1 fruit fly cellular context compared by ENCODE assay signal in genomic region chr2L:4997401-4998259, dm6.
TF ChIP-seq lines count a peak whose summit lies in the region.

No protein-coding gene starts in this region.

TF ChIP-seq in whole organism, embryonic, 481 proteins besides CTCF, POLR2A, EP300 and RAD21 (continued from another document and continues in another):
- peak; percentile 99 for TF ChIP-seq dysf (GFP tag; IDR thresholded peaks at IDR 0.05; lab: Robert Waterston, UW)
- TF ChIP-seq CG1529 (GFP tag; optimal IDR thresholded peaks at IDR 0.05; lab: Kevin White, UChicago), result peak; percentile 99
- peak; percentile 98 for TF ChIP-seq CG12104 (GFP tag; optimal IDR thresholded peaks at IDR 0.05; lab: Kevin White, UChicago)
- TF ChIP-seq CG10462 (GFP tag; optimal IDR thresholded peaks at IDR 0.05; lab: Kevin White, UChicago), result peak; percentile 98
- TF ChIP-seq H15 (GFP tag; IDR thresholded peaks at IDR 0.05; lab: Robert Waterston, UW), result peak; percentile 99
- peak; percentile 98 for TF ChIP-seq luna (GFP tag; optimal IDR thresholded peaks at IDR 0.05; lab: Kevin White, UChicago)
- peak; percentile 99 for TF ChIP-seq lab (GFP tag; optimal IDR thresholded peaks at IDR 0.05; lab: Kevin White, UChicago)
- TF ChIP-seq pfk (GFP tag; optimal IDR thresholded peaks at IDR 0.05; lab: Kevin White, UChicago), result peak; percentile 50
- no peak for TF ChIP-seq pan (optimal IDR thresholded peaks at IDR 0.05; lab: Kevin White, UChicago)
- TF ChIP-seq pan (GFP tag; optimal IDR thresholded peaks at IDR 0.05 in 1 of 2, IDR thresholded peaks at IDR 0.05 in 1 of 2), result peak in 1 of 2 experiments; percentile 99
- TF ChIP-seq CG43689 (GFP tag; IDR thresholded peaks at IDR 0.05; lab: Robert Waterston, UW), result peak; percentile 98
- peak; percentile 99 for TF ChIP-seq CG2199 (GFP tag; IDR thresholded peaks at IDR 0.05; lab: Robert Waterston, UW)
- peak; percentile 95 for TF ChIP-seq D19B (GFP tag; optimal IDR thresholded peaks at IDR 0.05; lab: Kevin White, UChicago)
- peak; percentile 99 for TF ChIP-seq HmgZ (tag; optimal IDR thresholded peaks at IDR 0.05; lab: Kevin White, UChicago)
- peak; percentile 89 for TF ChIP-seq CG7271 (tag; optimal IDR thresholded peaks at IDR 0.05; lab: Kevin White, UChicago)
- TF ChIP-seq prd (optimal IDR thresholded peaks at IDR 0.05; lab: Kevin White, UChicago), result no peak
- TF ChIP-seq prd (GFP tag; IDR thresholded peaks at IDR 0.05; lab: Robert Waterston, UW), result peak; percentile 99
- peak; percentile 99 for TF ChIP-seq E2f1 (GFP tag; IDR thresholded peaks at IDR 0.05; lab: Robert Waterston, UW)
- TF ChIP-seq amos (GFP tag; IDR thresholded peaks at IDR 0.05; lab: Robert Waterston, UW; ENCODE audit: partially characterized antibody), result no peak
- TF ChIP-seq dimm (GFP tag; IDR thresholded peaks at IDR 0.05; lab: Robert Waterston, UW), result peak; percentile 98
- TF ChIP-seq zf30C (GFP tag; optimal IDR thresholded peaks at IDR 0.05; lab: Kevin White, UChicago), result no peak
- peak; percentile 97 for TF ChIP-seq CG17568 (GFP tag; optimal IDR thresholded peaks at IDR 0.05; lab: Kevin White, UChicago)
- TF ChIP-seq cato (GFP tag; optimal IDR thresholded peaks at IDR 0.05; lab: Kevin White, UChicago; ENCODE audit: borderline replicate concordance), result peak; percentile 99
- peak; percentile 79 for TF ChIP-seq Dip2 (GFP tag; IDR thresholded peaks at IDR 0.05; lab: Robert Waterston, UW)
- TF ChIP-seq BEAF-32 (GFP tag; optimal IDR thresholded peaks at IDR 0.05; lab: Kevin White, UChicago), result peak; percentile 24
- peak; percentile 99 for TF ChIP-seq CG1233 (GFP tag; optimal IDR thresholded peaks at IDR 0.05; lab: Kevin White, UChicago)
- peak; percentile 99 for TF ChIP-seq CG17328 (GFP tag; IDR thresholded peaks at IDR 0.05; lab: Robert Waterston, UW)
- TF ChIP-seq Sry-δ (GFP tag; optimal IDR thresholded peaks at IDR 0.05; lab: Kevin White, UChicago), result peak; percentile 81
- peak; percentile 98 for TF ChIP-seq gsb (GFP tag; IDR thresholded peaks at IDR 0.05; lab: Robert Waterston, UW)
- TF ChIP-seq CG31365 (tag; optimal IDR thresholded peaks at IDR 0.05; lab: Kevin White, UChicago), result peak; percentile 98
- TF ChIP-seq GATAe (GFP tag; conservative IDR thresholded peaks at IDR 0.05; lab: Robert Waterston, UW), result peak; percentile 96
- peak; percentile 99 for TF ChIP-seq CG10209 (GFP tag; optimal IDR thresholded peaks at IDR 0.05; lab: Kevin White, UChicago)
- peak; percentile 100 for TF ChIP-seq sug (tag; optimal IDR thresholded peaks at IDR 0.05; lab: Kevin White, UChicago)
- TF ChIP-seq bsh (GFP tag; optimal IDR thresholded peaks at IDR 0.05; lab: Kevin White, UChicago), result peak; percentile 98 to 99
- TF ChIP-seq dan (GFP tag; IDR thresholded peaks at IDR 0.05; lab: Robert Waterston, UW), result peak; percentile 97
- TF ChIP-seq h (optimal IDR thresholded peaks at IDR 0.05; lab: Kevin White, UChicago), result no peak
- peak; percentile 99 for TF ChIP-seq ara (GFP tag; IDR thresholded peaks at IDR 0.05; lab: Robert Waterston, UW)
- peak; percentile 98 for TF ChIP-seq gt (GFP tag; IDR thresholded peaks at IDR 0.05; lab: Robert Waterston, UW)
- TF ChIP-seq Neu2 (GFP tag; optimal IDR thresholded peaks at IDR 0.05; lab: Kevin White, UChicago; ENCODE audit: borderline replicate concordance), result peak; percentile 94
- peak; percentile 99 for TF ChIP-seq Awh (GFP tag; IDR thresholded peaks at IDR 0.05; lab: Robert Waterston, UW)
- TF ChIP-seq Lpt (GFP tag; optimal IDR thresholded peaks at IDR 0.05; lab: Kevin White, UChicago), result no peak
- peak; percentile 99 for TF ChIP-seq ind (GFP tag; optimal IDR thresholded peaks at IDR 0.05; lab: Kevin White, UChicago)
- peak; percentile 9 to 70 for TF ChIP-seq insv (GFP tag; optimal IDR thresholded peaks at IDR 0.05; lab: Kevin White, UChicago)
- TF ChIP-seq YL-1 (GFP tag; optimal IDR thresholded peaks at IDR 0.05; lab: Kevin White, UChicago), result peak; percentile 97
- TF ChIP-seq Sry-β (GFP tag; optimal IDR thresholded peaks at IDR 0.05; lab: Kevin White, UChicago), result peak; percentile 78
- TF ChIP-seq CG10267 (tag; optimal IDR thresholded peaks at IDR 0.05; lab: Kevin White, UChicago), result peak; percentile 96
- peak; percentile 99 for TF ChIP-seq lilli (GFP tag; optimal IDR thresholded peaks at IDR 0.05; lab: Kevin White, UChicago)
- peak; percentile 99 for TF ChIP-seq CG17359 (tag; optimal IDR thresholded peaks at IDR 0.05; lab: Kevin White, UChicago)
- peak; percentile 98 for TF ChIP-seq vfl (GFP tag; optimal IDR thresholded peaks at IDR 0.05; lab: Kevin White, UChicago)
- peak; percentile 63 for TF ChIP-seq bbx (GFP tag; IDR thresholded peaks at IDR 0.05; lab: Robert Waterston, UW; ENCODE audit: partially characterized antibody)
- TF ChIP-seq Med (GFP tag; lab: Kevin White, UChicago), result peak; percentile 100
- peak; percentile 98 for TF ChIP-seq CG9817 (tag; optimal IDR thresholded peaks at IDR 0.05; lab: Kevin White, UChicago)
- TF ChIP-seq CG12744 (GFP tag; optimal IDR thresholded peaks at IDR 0.05; lab: Kevin White, UChicago), result peak; percentile 99
- peak; percentile 99 for TF ChIP-seq CG32532 (GFP tag; IDR thresholded peaks at IDR 0.05; lab: Robert Waterston, UW)
- peak; percentile 97 for TF ChIP-seq CG9437 (GFP tag; optimal IDR thresholded peaks at IDR 0.05; lab: Kevin White, UChicago)
- peak; percentile 98 for TF ChIP-seq Blimp-1 (GFP tag; optimal IDR thresholded peaks at IDR 0.05; lab: Kevin White, UChicago)
- TF ChIP-seq HHEX (GFP tag; optimal IDR thresholded peaks at IDR 0.05; lab: Kevin White, UChicago), result peak; percentile 99
- peak; percentile 99 for TF ChIP-seq CG17361 (GFP tag; IDR thresholded peaks at IDR 0.05; lab: Robert Waterston, UW)
- peak; percentile 92 for TF ChIP-seq CG14965 (GFP tag; optimal IDR thresholded peaks at IDR 0.05; lab: Kevin White, UChicago; ENCODE audit: borderline replicate concordance)
- TF ChIP-seq Eip74EF (GFP tag; optimal IDR thresholded peaks at IDR 0.05; lab: Kevin White, UChicago), result peak; percentile 91 to 97
- peak; percentile 99 for TF ChIP-seq zfh2 (GFP tag; optimal IDR thresholded peaks at IDR 0.05; lab: Kevin White, UChicago)
- TF ChIP-seq slou (GFP tag; optimal IDR thresholded peaks at IDR 0.05; lab: Kevin White, UChicago), result peak; percentile 98
- peak; percentile 100 for TF ChIP-seq CG4707 (GFP tag; optimal IDR thresholded peaks at IDR 0.05; lab: Kevin White, UChicago)
- peak; percentile 99 for TF ChIP-seq Mes4 (GFP tag; optimal IDR thresholded peaks at IDR 0.05; lab: Kevin White, UChicago)
- peak; percentile 96 for TF ChIP-seq twi (tag; optimal IDR thresholded peaks at IDR 0.05; lab: Kevin White, UChicago)
- peak; percentile 97 for TF ChIP-seq Taf1 (GFP tag; IDR thresholded peaks at IDR 0.05; lab: Robert Waterston, UW)
- peak; percentile 96 for TF ChIP-seq CG13296 (GFP tag; optimal IDR thresholded peaks at IDR 0.05; lab: Kevin White, UChicago)
- peak; percentile 35 for TF ChIP-seq gfzf (GFP tag; optimal IDR thresholded peaks at IDR 0.05; lab: Kevin White, UChicago)
- peak; percentile 99 for TF ChIP-seq repo (GFP tag; optimal IDR thresholded peaks at IDR 0.05; lab: Kevin White, UChicago)
- TF ChIP-seq CG9727 (GFP tag; optimal IDR thresholded peaks at IDR 0.05; lab: Kevin White, UChicago), result peak; percentile 98
- peak; percentile 99 for TF ChIP-seq Mrtf (GFP tag; IDR thresholded peaks at IDR 0.05; lab: Robert Waterston, UW)
- peak; percentile 99 for TF ChIP-seq CG8089 (GFP tag; optimal IDR thresholded peaks at IDR 0.05; lab: Kevin White, UChicago)
- peak; percentile 99 for TF ChIP-seq CG8944 (GFP tag; optimal IDR thresholded peaks at IDR 0.05; lab: Kevin White, UChicago)
- TF ChIP-seq B-H1 (GFP tag; IDR thresholded peaks at IDR 0.05; lab: Robert Waterston, UW), result peak; percentile 99
- TF ChIP-seq CG2678 (tag; optimal IDR thresholded peaks at IDR 0.05; lab: Kevin White, UChicago), result peak; percentile 99
- peak; percentile 69 for TF ChIP-seq CG13287 (GFP tag; IDR thresholded peaks at IDR 0.05; lab: Robert Waterston, UW; ENCODE audit: partially characterized antibody)
- peak; percentile 98 for TF ChIP-seq CG15601 (tag; optimal IDR thresholded peaks at IDR 0.05; lab: Kevin White, UChicago)
- peak in 1 of 2 experiments; percentile 97 for TF ChIP-seq Hr78 (GFP tag; optimal IDR thresholded peaks at IDR 0.05; lab: Kevin White, UChicago)
- peak; percentile 82 for TF ChIP-seq CG7928 (GFP tag; optimal IDR thresholded peaks at IDR 0.05; lab: Kevin White, UChicago)
- TF ChIP-seq Ets97D (GFP tag; optimal IDR thresholded peaks at IDR 0.05; lab: Kevin White, UChicago), result peak; percentile 94
- TF ChIP-seq cg (GFP tag; optimal IDR thresholded peaks at IDR 0.05; lab: Kevin White, UChicago), result peak; percentile 15
- TF ChIP-seq tio (GFP tag; optimal IDR thresholded peaks at IDR 0.05; lab: Kevin White, UChicago), result peak; percentile 99
- peak; percentile 88 for TF ChIP-seq CG30020 (tag; optimal IDR thresholded peaks at IDR 0.05; lab: Kevin White, UChicago)
- peak; percentile 96 for TF ChIP-seq B-H2 (GFP tag; optimal IDR thresholded peaks at IDR 0.05; lab: Kevin White, UChicago)
- peak; percentile 99 for TF ChIP-seq Aef1 (GFP tag; IDR thresholded peaks at IDR 0.05; lab: Robert Waterston, UW)
- peak; percentile 94 for TF ChIP-seq CG11560 (tag; IDR thresholded peaks at IDR 0.05; lab: Robert Waterston, UW)
- peak; percentile 99 for TF ChIP-seq CG12659 (GFP tag; optimal IDR thresholded peaks at IDR 0.05; lab: Kevin White, UChicago)
- TF ChIP-seq CG12071 (GFP tag; optimal IDR thresholded peaks at IDR 0.05; lab: Kevin White, UChicago), result peak; percentile 99
- peak; percentile 97 for TF ChIP-seq gcm2 (GFP tag; optimal IDR thresholded peaks at IDR 0.05; lab: Kevin White, UChicago)
- peak; percentile 96 for TF ChIP-seq CG3838 (GFP tag; optimal IDR thresholded peaks at IDR 0.05; lab: Kevin White, UChicago)
- peak; percentile 98 for TF ChIP-seq CG3065 (GFP tag; optimal IDR thresholded peaks at IDR 0.05; lab: Kevin White, UChicago)
- TF ChIP-seq Fer1 (GFP tag; optimal IDR thresholded peaks at IDR 0.05; lab: Kevin White, UChicago), result peak; percentile 98
- peak; percentile 99 for TF ChIP-seq Hr3 (GFP tag; optimal IDR thresholded peaks at IDR 0.05; lab: Kevin White, UChicago)
- peak; percentile 62 for TF ChIP-seq inv (GFP tag; IDR thresholded peaks at IDR 0.05; lab: Robert Waterston, UW; ENCODE audit: partially characterized antibody)
- TF ChIP-seq CG7786 (GFP tag; optimal IDR thresholded peaks at IDR 0.05; lab: Kevin White, UChicago), result peak; percentile 99
- peak; percentile 99 for TF ChIP-seq CG6689 (GFP tag; IDR thresholded peaks at IDR 0.05; lab: Robert Waterston, UW)
- TF ChIP-seq CG14667 (GFP tag; IDR thresholded peaks at IDR 0.05; lab: Robert Waterston, UW), result peak; percentile 99
- TF ChIP-seq CG8388 (GFP tag; optimal IDR thresholded peaks at IDR 0.05; lab: Kevin White, UChicago), result peak; percentile 98
- peak; percentile 97 for TF ChIP-seq Lhr (GFP tag; optimal IDR thresholded peaks at IDR 0.05; lab: Kevin White, UChicago)
- TF ChIP-seq fd102C (GFP tag; optimal IDR thresholded peaks at IDR 0.05; lab: Kevin White, UChicago), result peak; percentile 78
- TF ChIP-seq Oaz (GFP tag; IDR thresholded peaks at IDR 0.05; lab: Robert Waterston, UW), result peak; percentile 98
- peak; percentile 79 for TF ChIP-seq pros (GFP tag; optimal IDR thresholded peaks at IDR 0.05; lab: Kevin White, UChicago)
- no peak for TF ChIP-seq D (optimal IDR thresholded peaks at IDR 0.05; lab: Kevin White, UChicago)
- TF ChIP-seq D (GFP tag; optimal IDR thresholded peaks at IDR 0.05; lab: Kevin White, UChicago), result peak; percentile 99
- TF ChIP-seq CG18011 (GFP tag; optimal IDR thresholded peaks at IDR 0.05; lab: Kevin White, UChicago), result peak; percentile 91
- peak; percentile 65 for TF ChIP-seq CG16813 (GFP tag; IDR thresholded peaks at IDR 0.05; lab: Robert Waterston, UW; ENCODE audit: partially characterized antibody)
- peak; percentile 40 to 97 for TF ChIP-seq eve (GFP tag; optimal IDR thresholded peaks at IDR 0.05; lab: Kevin White, UChicago)
- TF ChIP-seq CG14860 (GFP tag; IDR thresholded peaks at IDR 0.05; lab: Robert Waterston, UW; ENCODE audit: partially characterized antibody), result peak; percentile 65
- peak; percentile 94 for TF ChIP-seq Hand (GFP tag; optimal IDR thresholded peaks at IDR 0.05; lab: Kevin White, UChicago)
- peak; percentile 87 for TF ChIP-seq Adf1 (GFP tag; IDR thresholded peaks at IDR 0.05; lab: Robert Waterston, UW)
- TF ChIP-seq slbo (GFP tag; IDR thresholded peaks at IDR 0.05; lab: Robert Waterston, UW), result peak; percentile 99
- TF ChIP-seq Nf-YA (GFP tag; IDR thresholded peaks at IDR 0.05; lab: Robert Waterston, UW), result peak; percentile 98
- TF ChIP-seq kay (GFP tag; optimal IDR thresholded peaks at IDR 0.05; lab: Kevin White, UChicago), result peak; percentile 97
- peak; percentile 12 for TF ChIP-seq HLHmδ (GFP tag; optimal IDR thresholded peaks at IDR 0.05; lab: Kevin White, UChicago)
- TF ChIP-seq abd-A (tag; optimal IDR thresholded peaks at IDR 0.05; lab: Kevin White, UChicago), result peak; percentile 96
- peak; percentile 99 for TF ChIP-seq Sox102F (GFP tag; optimal IDR thresholded peaks at IDR 0.05; lab: Kevin White, UChicago)
- TF ChIP-seq CG9609 (GFP tag; optimal IDR thresholded peaks at IDR 0.05; lab: Kevin White, UChicago), result peak; percentile 99
- peak; percentile 99 for TF ChIP-seq Atf-2 (GFP tag; optimal IDR thresholded peaks at IDR 0.05; lab: Kevin White, UChicago)
- peak; percentile 95 for TF ChIP-seq psq (GFP tag; optimal IDR thresholded peaks at IDR 0.05; lab: Kevin White, UChicago)
- TF ChIP-seq ap (GFP tag; IDR thresholded peaks at IDR 0.05; lab: Robert Waterston, UW), result peak; percentile 99
- TF ChIP-seq CG31388 (GFP tag; optimal IDR thresholded peaks at IDR 0.05; lab: Kevin White, UChicago), result peak; percentile 98
- peak; percentile 99 for TF ChIP-seq Gug (GFP tag; IDR thresholded peaks at IDR 0.05; lab: Robert Waterston, UW)
- TF ChIP-seq gcm (GFP tag; optimal IDR thresholded peaks at IDR 0.05; lab: Kevin White, UChicago), result peak; percentile 99
- peak; percentile 98 for TF ChIP-seq CG4820 (GFP tag; optimal IDR thresholded peaks at IDR 0.05; lab: Kevin White, UChicago)
- peak; percentile 99 for TF ChIP-seq CG8290 (GFP tag; optimal IDR thresholded peaks at IDR 0.05; lab: Kevin White, UChicago)
- peak; percentile 99 to 100 for TF ChIP-seq CG8290 (tag; optimal IDR thresholded peaks at IDR 0.05; lab: Kevin White, UChicago)
- peak; percentile 99 for TF ChIP-seq CG8765 (GFP tag; IDR thresholded peaks at IDR 0.05; lab: Robert Waterston, UW)
- no peak for TF ChIP-seq Sin3A (optimal IDR thresholded peaks at IDR 0.05; lab: Kevin White, UChicago)
- peak; percentile 99 for TF ChIP-seq gro (GFP tag; optimal IDR thresholded peaks at IDR 0.05; lab: Kevin White, UChicago)
- TF ChIP-seq croc (GFP tag; conservative IDR thresholded peaks at IDR 0.05; lab: Robert Waterston, UW), result peak; percentile 99
- peak; percentile 99 for TF ChIP-seq CG14014 (GFP tag; IDR thresholded peaks at IDR 0.05; lab: Robert Waterston, UW)
